Fruit fly (Drosophila melanogaster): ENCODE data around the gene CG14968.

The CG14968 gene

DNA sequence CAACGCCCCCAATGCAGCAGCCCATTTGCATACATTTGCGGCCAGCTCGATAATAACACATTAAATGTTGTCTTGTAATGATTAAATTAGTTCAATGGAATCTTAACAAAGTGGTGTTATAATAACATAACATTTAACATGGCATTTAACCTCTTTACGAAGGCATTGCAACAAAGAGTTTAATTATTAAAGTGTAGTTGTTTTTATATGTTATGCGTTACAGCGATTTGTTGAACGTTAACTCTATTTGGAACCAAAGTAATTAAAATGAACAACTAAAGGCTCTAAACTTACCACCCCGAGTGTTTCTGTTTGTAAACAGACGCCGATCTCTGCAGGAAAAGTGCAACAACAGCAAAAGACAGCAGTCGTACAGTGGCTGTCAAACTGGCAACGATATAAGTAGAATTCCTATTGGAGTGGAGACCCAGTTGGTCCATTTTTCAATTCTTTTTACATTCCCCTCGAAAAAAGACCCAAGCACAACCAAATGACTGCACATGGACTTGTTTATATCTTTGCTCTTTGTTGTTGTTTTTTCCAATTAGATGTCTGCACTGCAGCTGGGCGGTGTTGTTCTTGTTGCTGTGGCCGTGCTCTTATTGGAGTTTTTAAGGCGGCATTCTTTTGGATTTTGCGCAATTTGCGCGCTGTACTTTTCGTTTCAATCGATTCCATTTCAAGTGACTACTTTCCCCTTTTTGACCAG, 36.1 kb upstream of the CG14968 start (continued):
- TF ChIP-seq insv (GFP tag; optimal IDR thresholded peaks at IDR 0.05), result peak; percentile 97 to 99
- TF ChIP-seq ase (GFP tag; IDR thresholded peaks at IDR 0.05), result 0 out of 3 replicates have a peak, but pooled peaks have one; percentile 24
- TF ChIP-seq Elba2 (GFP tag; optimal IDR thresholded peaks at IDR 0.05), result peak; percentile 91
- TF ChIP-seq CG4360 (GFP tag; IDR thresholded peaks at IDR 0.05), result peak; percentile 92
- no peak for TF ChIP-seq pan (optimal IDR thresholded peaks at IDR 0.05)
- TF ChIP-seq pan (GFP tag; optimal IDR thresholded peaks at IDR 0.05 in 1 of 2, IDR thresholded peaks at IDR 0.05 in 1 of 2), result no peak
- TF ChIP-seq Neu2 (GFP tag; optimal IDR thresholded peaks at IDR 0.05; ENCODE audit: borderline replicate concordance), result peak; percentile 88

DNA sequence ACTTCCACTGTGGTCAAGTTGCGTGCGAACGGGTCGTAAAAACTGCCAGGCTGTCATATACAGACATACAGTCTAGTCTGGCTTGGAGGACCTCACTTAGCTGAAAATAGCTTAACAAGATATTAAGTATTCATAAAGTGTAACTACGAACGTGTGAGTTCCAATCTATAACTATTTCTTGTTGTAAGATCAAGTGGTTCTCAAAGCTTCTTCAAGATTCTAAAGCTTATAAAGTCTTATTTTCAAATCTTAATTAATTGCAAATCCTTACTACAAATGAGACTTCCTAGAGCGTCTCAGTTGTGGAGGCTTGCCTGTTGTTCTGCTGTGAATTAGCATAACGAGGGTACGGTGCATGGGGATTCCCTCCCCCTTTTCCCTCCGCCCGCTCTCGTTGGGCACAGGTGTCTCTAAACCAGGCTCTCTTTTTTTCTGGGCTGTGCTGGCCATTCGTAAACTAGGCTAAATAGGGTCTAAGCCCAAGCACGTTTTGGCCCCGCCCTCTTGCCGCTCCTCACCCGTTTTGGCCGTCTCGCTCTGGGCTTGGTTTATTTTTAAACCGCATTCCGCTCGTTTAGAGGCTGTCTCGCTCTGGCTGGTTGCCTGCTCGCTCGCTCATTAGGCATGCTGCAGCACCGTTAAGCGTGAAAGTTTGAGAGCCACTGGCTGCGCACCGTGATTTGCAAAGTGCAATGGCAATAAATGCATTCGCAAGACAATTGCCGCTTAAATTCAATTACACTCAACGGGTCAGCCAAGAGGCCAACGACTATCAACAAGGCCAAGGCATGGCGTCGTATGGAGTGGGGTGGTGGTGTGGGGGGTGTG, 35.3 kb upstream of the CG14968 start:
- TF ChIP-seq Doc3 (GFP tag; IDR thresholded peaks at IDR 0.05; ENCODE audit: partially characterized antibody), result no peak
- peak; percentile 38; the same call in 1 of the 2 replicates for TF ChIP-seq chm (GFP tag; IDR thresholded peaks at IDR 0.05)
- peak; percentile 31 for TF ChIP-seq nom (GFP tag; optimal IDR thresholded peaks at IDR 0.05)
- peak; percentile 75 for TF ChIP-seq oc (tag; optimal IDR thresholded peaks at IDR 0.05)
- TF ChIP-seq sd (tag; optimal IDR thresholded peaks at IDR 0.05), result peak; percentile 97
- 0 out of 2 replicates have a peak, but pooled peaks have one; percentile 25 for TF ChIP-seq ato (GFP tag; IDR thresholded peaks at IDR 0.05; ENCODE audit: partially characterized antibody)
- peak; percentile 29 for TF ChIP-seq kni (GFP tag; optimal IDR thresholded peaks at IDR 0.05)
- TF ChIP-seq dmrt11E (tag; optimal IDR thresholded peaks at IDR 0.05), result no peak
- peak; percentile 62 for TF ChIP-seq CG17802 (tag; optimal IDR thresholded peaks at IDR 0.05)
- TF ChIP-seq chinmo (GFP tag; IDR thresholded peaks at IDR 0.05; ENCODE audit: partially characterized antibody), result peak; percentile 77; the same call in 2 of the 4 replicates
- no peak for TF ChIP-seq CG6765 (GFP tag; optimal IDR thresholded peaks at IDR 0.05)
- TF ChIP-seq NFAT (GFP tag; IDR thresholded peaks at IDR 0.05), result 0 out of 2 replicates have a peak, but pooled peaks have one; percentile 21
- peak; percentile 34 for TF ChIP-seq grau (tag; optimal IDR thresholded peaks at IDR 0.05)
- peak; percentile 52 for TF ChIP-seq sens (GFP tag)
- TF ChIP-seq Ets65A (GFP tag), result peak; percentile 67
- TF ChIP-seq crol (GFP tag; IDR thresholded peaks at IDR 0.05), result peak; percentile 78
- TF ChIP-seq scrt (GFP tag; optimal IDR thresholded peaks at IDR 0.05), result no peak
- no peak for TF ChIP-seq BEAF-32 (GFP tag; optimal IDR thresholded peaks at IDR 0.05)
- peak; percentile 15; the same call in 1 of the 2 replicates for TF ChIP-seq tna (GFP tag; IDR thresholded peaks at IDR 0.05; ENCODE audit: partially characterized antibody)
- TF ChIP-seq CG34422 (GFP tag; IDR thresholded peaks at IDR 0.05), result 0 out of 3 replicates have a peak, but pooled peaks have one; percentile 26
- 0 out of 3 replicates have a peak, but pooled peaks have one; percentile 29 for TF ChIP-seq HLH4C (GFP tag; IDR thresholded peaks at IDR 0.05; ENCODE audit: partially characterized antibody)
- no peak for TF ChIP-seq tup (GFP tag; optimal IDR thresholded peaks at IDR 0.05)
- TF ChIP-seq cad (GFP tag; optimal IDR thresholded peaks at IDR 0.05), result peak; percentile 54
- peak; percentile 19; the same call in 1 of the 2 replicates for TF ChIP-seq CG4360 (GFP tag; IDR thresholded peaks at IDR 0.05)
- 0 out of 2 replicates have a peak, but pooled peaks have one; percentile 7 for TF ChIP-seq vvl (GFP tag; IDR thresholded peaks at IDR 0.05)
- TF ChIP-seq CG42726 (GFP tag; IDR thresholded peaks at IDR 0.05; ENCODE audit: partially characterized antibody), result 0 out of 2 replicates have a peak, but pooled peaks have one; percentile 19
- TF ChIP-seq CG6654 (GFP tag; optimal IDR thresholded peaks at IDR 0.05), result peak; percentile 94
- peak; percentile 66 for TF ChIP-seq Med (GFP tag)

Data from whole organism, embryonic.